Worm (Caenorhabditis elegans): ENCODE results near the gene srlf-20.
"Not testable (repeated sequence)": the region's sequence is repeated elsewhere in the genome, so short reads cannot be mapped to it uniquely, and the experiment has no call there.

The srlf-20 gene

DNA sequence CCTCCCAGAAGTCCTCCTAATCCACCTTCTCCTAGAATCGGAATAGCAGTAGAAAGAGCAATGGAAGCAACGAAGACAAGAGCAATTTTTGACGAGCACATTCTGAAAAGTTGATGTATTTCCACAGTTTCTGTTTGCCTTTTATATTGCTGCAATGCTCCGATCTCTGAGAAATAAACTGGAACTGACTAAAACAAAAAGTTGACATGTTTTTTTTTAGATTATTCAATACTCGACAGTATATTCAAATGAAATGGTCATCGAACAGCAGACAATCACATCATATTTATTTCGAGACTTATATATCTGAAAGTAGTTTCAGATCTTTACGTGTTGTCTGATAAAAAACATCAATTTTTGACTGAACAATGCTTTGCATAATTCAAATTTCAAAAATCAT lies 3.3 kb upstream of the srlf-20 start, which contains the start of gene srlf-21:
Gene srlf-21, minus strand, starts transcription at position 101 of the 400 bp plus-strand sequence.
- TF ChIP-seq sem-2 (GFP tag; optimal IDR thresholded peaks at IDR 0.05) (no peak), cnd-1 (tag; optimal IDR thresholded peaks at IDR 0.05) (no peak), flh-1 (GFP tag; optimal IDR thresholded peaks at IDR 0.05) (no peak), lin-32 (GFP tag; optimal IDR thresholded peaks at IDR 0.05) (no peak), blmp-1 (tag; optimal IDR thresholded peaks at IDR 0.05) (no peak), nhr-28 (tag; optimal IDR thresholded peaks at IDR 0.05) (no peak), sptf-1 (tag; optimal IDR thresholded peaks at IDR 0.05) (no peak), zip-8 (tag; optimal IDR thresholded peaks at IDR 0.05) (no peak), nhr-2 (tag; optimal IDR thresholded peaks at IDR 0.05) (no peak), elt-3 (tag; optimal IDR thresholded peaks at IDR 0.05) (no peak), pha-4 (tag; optimal IDR thresholded peaks at IDR 0.05) (no peak), mls-2 (tag; optimal IDR thresholded peaks at IDR 0.05) (no peak), unc-120 (tag; optimal IDR thresholded peaks at IDR 0.05; ENCODE audit: poor library complexity, severe bottlenecking) (no peak), ceh-39 (tag; optimal IDR thresholded peaks at IDR 0.05) (no peak), elt-1 (tag; optimal IDR thresholded peaks at IDR 0.05; ENCODE audit: borderline replicate concordance, insufficient read depth) (no peak), unc-62 (GFP tag; optimal IDR thresholded peaks at IDR 0.05) (no peak), nhr-76 (tag; optimal IDR thresholded peaks at IDR 0.05) (no peak), drap-1 (GFP tag; optimal IDR thresholded peaks at IDR 0.05) (no peak), bed-3 (GFP tag; optimal IDR thresholded peaks at IDR 0.05) (no peak), nhr-237 (tag; optimal IDR thresholded peaks at IDR 0.05) (no peak)

ce11 chrV:890835-891234 lies 2.9 kb upstream of the srlf-20 start, which contains the start of gene srlf-22:
TSS of gene srlf-22 (plus strand) at chrV:891135.
- TF ChIP-seq unc-39 (tag; optimal IDR thresholded peaks at IDR 0.05); bed-3 (GFP tag; optimal IDR thresholded peaks at IDR 0.05); flh-1 (GFP tag; optimal IDR thresholded peaks at IDR 0.05): not testable (repeated sequence)

ce11 chrV:899087-899486 lies 5.3 kb downstream of the srlf-20 start, which contains the start of gene nas-32:
TSS of gene nas-32 (minus strand) at chrV:899187.
- TF ChIP-seq pha-4 (tag; optimal IDR thresholded peaks at IDR 0.05) (no peak), ztf-11 (tag; optimal IDR thresholded peaks at IDR 0.05) (no peak), ham-2 (GFP tag; optimal IDR thresholded peaks at IDR 0.05) (no peak), blmp-1 (tag; optimal IDR thresholded peaks at IDR 0.05) (no peak), nhr-76 (tag; optimal IDR thresholded peaks at IDR 0.05) (no peak), lsy-2 (tag; optimal IDR thresholded peaks at IDR 0.05) (no peak), elt-3 (tag; optimal IDR thresholded peaks at IDR 0.05) (no peak), bed-3 (GFP tag; optimal IDR thresholded peaks at IDR 0.05) (no peak), nhr-2 (tag; optimal IDR thresholded peaks at IDR 0.05) (no peak), nhr-28 (tag; optimal IDR thresholded peaks at IDR 0.05) (no peak), tbx-8 (GFP tag; optimal IDR thresholded peaks at IDR 0.05) (no peak), ceh-39 (tag; optimal IDR thresholded peaks at IDR 0.05) (no peak), sem-2 (GFP tag; optimal IDR thresholded peaks at IDR 0.05) (no peak), ces-1 (GFP tag; optimal IDR thresholded peaks at IDR 0.05) (no peak), flh-1 (GFP tag; optimal IDR thresholded peaks at IDR 0.05) (no peak), mep-1 (tag; optimal IDR thresholded peaks at IDR 0.05) (no peak), mab-5 (tag; optimal IDR thresholded peaks at IDR 0.05) (no peak)

- TF ChIP-seq hlh-1 (tag; optimal IDR thresholded peaks at IDR 0.05) (no peak), unc-39 (tag; optimal IDR thresholded peaks at IDR 0.05) (no peak), unc-62 (GFP tag; optimal IDR thresholded peaks at IDR 0.05) (no peak), mab-5 (tag; optimal IDR thresholded peaks at IDR 0.05) (no peak), sem-2 (GFP tag; optimal IDR thresholded peaks at IDR 0.05) (no peak), nhr-12 (tag; optimal IDR thresholded peaks at IDR 0.05) (no peak), ztf-11 (tag; optimal IDR thresholded peaks at IDR 0.05) (no peak), ham-2 (GFP tag; optimal IDR thresholded peaks at IDR 0.05) (no peak), elt-1 (tag; optimal IDR thresholded peaks at IDR 0.05; ENCODE audit: borderline replicate concordance, insufficient read depth) (no peak), pha-4 (tag; optimal IDR thresholded peaks at IDR 0.05) (no peak)
Observed at ce11 chrV:903460-903859, 9.7 kb downstream of the srlf-20 start, which contains the start of gene fmo-5. TSS of gene fmo-5 (minus strand) at chrV:903665.

- TF ChIP-seq mep-1 (tag; optimal IDR thresholded peaks at IDR 0.05) = peak; percentile 81
- peak; percentile 17 for TF ChIP-seq hlh-1 (tag; optimal IDR thresholded peaks at IDR 0.05)
- TF ChIP-seq pha-4 (tag; optimal IDR thresholded peaks at IDR 0.05) = peak; percentile 63
- TF ChIP-seq lin-13 (tag; optimal IDR thresholded peaks at IDR 0.05) = peak; percentile 59
- TF ChIP-seq ces-1 (GFP tag; optimal IDR thresholded peaks at IDR 0.05) = peak; percentile 50
- peak; percentile 51 for TF ChIP-seq lsy-2 (tag; optimal IDR thresholded peaks at IDR 0.05)
- no peak for TF ChIP-seq ceh-43 (GFP tag; optimal IDR thresholded peaks at IDR 0.05)
- peak; percentile 38 for TF ChIP-seq ceh-39 (tag; optimal IDR thresholded peaks at IDR 0.05)
- peak; percentile 4 for TF ChIP-seq unc-120 (tag; optimal IDR thresholded peaks at IDR 0.05; ENCODE audit: poor library complexity, severe bottlenecking)
- peak; percentile 37 for TF ChIP-seq nhr-237 (tag; optimal IDR thresholded peaks at IDR 0.05)
- TF ChIP-seq zip-8 (tag; optimal IDR thresholded peaks at IDR 0.05) = no peak
Observed at ce11 chrV:904232-904983, 10.6 kb downstream of the srlf-20 start, which contains the start of gene trm-2A. TSS of gene trm-2A (plus strand) at chrV:904963.
